Worm (Caenorhabditis elegans) whole organism, midembryonic: ENCODE data around the gene F10C1.8.

Experiments
- T22C8.4 ChIP-seq: fragments of 200-800 bp; sonication (Bioruptor generic); IDR thresholded peaks from 2 replicates; pipeline ENCODE4 v1.3.6; 2022; ENCODE audit warnings: missing genetic modification characterization, missing compliant biosample characterization
- cog-1 ChIP-seq: sonication (generic microtip); optimal IDR thresholded peaks from 2 replicates; lab custom pipeline; 2016; ENCODE audit warnings: missing genetic modification characterization, missing compliant biosample characterization
- flt-1 ChIP-seq: fragments of 200-800 bp; sonication (Bioruptor generic); IDR thresholded peaks from 2 replicates; pipeline ENCODE4 v1.3.6; 2022; ENCODE audit warnings: missing genetic modification characterization, missing compliant biosample characterization
- klf-2 ChIP-seq: fragments of 200-800 bp; sonication (Bioruptor generic); conservative IDR thresholded peaks from 2 replicates; pipeline ENCODE4 v1.3.6; 2022; ENCODE audit warnings: missing genetic modification reagents, missing genetic modification characterization, missing compliant biosample characterization

ce11 chrII:5719848-5720247, 34.4 kb upstream of the F10C1.8 start, which contains the start of gene damt-1:
- TF ChIP-seq cog-1 (tag; lab: Kevin White, UChicago) (no peak), flt-1 (GFP tag; lab: Robert Waterston, UW) (no peak), T22C8.4 (GFP tag; lab: Robert Waterston, UW) (no peak), klf-2 (GFP tag; lab: Robert Waterston, UW) (no peak)
